Worm (Caenorhabditis elegans) whole organism, midembryonic: ENCODE data around the gene Y49F6C.6.

Source experiments
- cog-1 ChIP-seq: sonication (generic microtip); optimal IDR thresholded peaks from 2 replicates; lab custom pipeline; 2016; ENCODE audit warnings: missing genetic modification characterization, missing compliant biosample characterization
- flt-1 ChIP-seq: fragments of 200-800 bp; sonication (Bioruptor generic); IDR thresholded peaks from 2 replicates; pipeline ENCODE4 v1.3.6; 2022; ENCODE audit warnings: missing genetic modification characterization, missing compliant biosample characterization
- tab-1 ChIP-seq: fragments of 200-800 bp; sonication (Bioruptor generic); IDR thresholded peaks from 2 replicates; pipeline ENCODE4 v1.3.6; 2022; ENCODE audit warnings: missing genetic modification characterization, missing compliant biosample characterization
- ztf-23 ChIP-seq: fragments of 200-800 bp; sonication (Bioruptor generic); IDR thresholded peaks from 2 replicates; pipeline ENCODE4 v1.3.6; 2022; ENCODE audit warnings: missing genetic modification reagents, missing genetic modification characterization, missing compliant biosample characterization
- ztf-29 ChIP-seq: fragments of 200-800 bp; sonication (Bioruptor generic); IDR thresholded peaks from 2 replicates; pipeline ENCODE4 v1.3.6; 2022; ENCODE audit warnings: missing genetic modification reagents, missing genetic modification characterization, missing compliant biosample characterization

DNA sequence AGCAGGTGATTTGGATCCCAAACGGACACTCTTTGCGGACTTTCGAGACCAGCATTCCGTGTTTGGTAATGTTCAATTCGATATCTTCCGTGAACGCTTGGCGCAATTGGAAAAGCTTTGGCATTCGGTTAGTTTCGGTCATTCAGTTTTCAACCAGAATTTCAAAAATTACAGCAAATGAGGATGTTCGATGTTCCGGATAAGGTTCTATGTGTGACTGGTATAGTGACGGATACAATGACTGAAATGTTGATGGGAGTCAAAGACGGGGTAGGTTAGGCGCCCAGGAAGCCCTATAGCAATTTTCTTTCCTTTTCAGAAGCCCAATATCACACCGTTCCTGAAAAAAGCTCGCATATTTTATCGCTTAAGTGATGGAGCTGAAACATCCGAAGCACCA, 16.1 kb upstream of the Y49F6C.6 start:
- no peak for TF ChIP-seq ztf-29
- TF ChIP-seq flt-1 (GFP tag; lab: Robert Waterston, UW): no peak
- TF ChIP-seq cog-1 (tag; lab: Kevin White, UChicago): no peak
- TF ChIP-seq tab-1 (GFP tag; lab: Robert Waterston, UW): no peak
- no peak for TF ChIP-seq ztf-23 (GFP tag; lab: Robert Waterston, UW)
